Worm (Caenorhabditis elegans) whole organism, young adult: Measurements from ENCODE around the gene ced-3.

Experiments used
- B0035.1 ChIP-seq: sonication (generic microtip); optimal IDR thresholded peaks from 2 replicates; lab custom pipeline; 2016; ENCODE audit warnings: missing genetic modification characterization, mild to moderate bottlenecking, missing compliant biosample characterization, missing genotype, missing genetic modification reagents
- B0336.3 ChIP-seq: fragments of 200-800 bp; sonication (Bioruptor generic); IDR thresholded peaks from 2 replicates; pipeline ENCODE4 v1.3.6; 2022; ENCODE audit warnings: missing genetic modification characterization, missing compliant biosample characterization
- F33H1.4 ChIP-seq: fragments of 200-800 bp; sonication (Bioruptor generic); IDR thresholded peaks from 2 replicates; pipeline ENCODE4 v1.3.6; 2022; ENCODE audit warnings: missing genetic modification reagents, missing genetic modification characterization, missing compliant biosample characterization
- F39B2.1 ChIP-seq: fragments of 200-800 bp; sonication (Bioruptor generic); IDR thresholded peaks from 2 replicates; pipeline ENCODE4 v1.3.6; 2022; ENCODE audit warnings: missing genetic modification reagents, missing genetic modification characterization, missing compliant biosample characterization
- F57A8.1 ChIP-seq: fragments of 200-800 bp; sonication (Bioruptor generic); optimal IDR thresholded peaks from 2 replicates; lab custom pipeline; 2018; ENCODE audit warnings: mild to moderate bottlenecking, missing genetic modification characterization, moderate library complexity, missing compliant biosample characterization
- K12H6.12 ChIP-seq: fragments of 200-800 bp; sonication (Bioruptor generic); optimal IDR thresholded peaks from 2 replicates; lab custom pipeline; 2018; ENCODE audit warnings: mild to moderate bottlenecking, missing genetic modification characterization, missing compliant biosample characterization
- T26A5.8 ChIP-seq: sonication (generic microtip); optimal IDR thresholded peaks from 2 replicates; lab custom pipeline; 2016; ENCODE audit warnings: missing genetic modification characterization, missing compliant biosample characterization
- Y53G8AR.9 ChIP-seq: fragments of 200-800 bp; sonication (Bioruptor generic); conservative IDR thresholded peaks from 2 replicates; pipeline ENCODE4 v1.3.6; 2022; ENCODE audit warnings: missing genetic modification reagents, missing genetic modification characterization, missing compliant biosample characterization
- Y95B8A.8 ChIP-seq: fragments of 200-800 bp; sonication (Bioruptor generic); IDR thresholded peaks from 2 replicates; pipeline ENCODE4 v1.3.6; 2022; ENCODE audit warnings: missing genetic modification reagents, missing genetic modification characterization, missing compliant biosample characterization
- ama-1 ChIP-seq, 3 experiments: fragments of 150-350 bp in 1 of 3; sonication (generic microtip) in 2 of 3; optimal IDR thresholded peaks; 2 replicates each; lab custom pipeline; 2014 to 2018; ENCODE audit warnings: missing biosample characterization in 2 of 3, missing genetic modification characterization in 2 of 3, missing genetic modification reagents in 2 of 3
- aptf-2 ChIP-seq: fragments of 200-800 bp; sonication (Bioruptor generic); conservative IDR thresholded peaks from 2 replicates; pipeline ENCODE4 v1.3.6; 2022; ENCODE audit warnings: missing genetic modification reagents, missing genetic modification characterization, missing compliant biosample characterization
- attf-5 ChIP-seq: fragments of 200-800 bp; sonication (Bioruptor generic); optimal IDR thresholded peaks from 2 replicates; lab custom pipeline; 2018; ENCODE audit warnings: mild to moderate bottlenecking, missing genetic modification characterization, missing compliant biosample characterization
- attf-6 ChIP-seq: fragments of 200-800 bp; sonication (Bioruptor generic); IDR thresholded peaks from 2 replicates; pipeline ENCODE4 v1.3.6; 2022; ENCODE audit warnings: missing genetic modification reagents, missing genetic modification characterization, missing compliant biosample characterization
- bed-2 ChIP-seq: fragments of 200-800 bp; sonication (Bioruptor generic); IDR thresholded peaks from 2 replicates; pipeline ENCODE4 v1.3.6; 2022; ENCODE audit warnings: missing genetic modification reagents, missing genetic modification characterization, missing compliant biosample characterization
- ceh-58 ChIP-seq: fragments of 200-800 bp; sonication (Bioruptor generic); IDR thresholded peaks from 2 replicates; pipeline ENCODE4 v1.3.6; 2022; ENCODE audit warnings: missing genetic modification characterization, missing compliant biosample characterization
- ceh-79 ChIP-seq: sonication (generic microtip); optimal IDR thresholded peaks from 2 replicates; lab custom pipeline; 2017; ENCODE audit warnings: mild to moderate bottlenecking, missing genetic modification characterization, missing compliant biosample characterization
- ceh-91 ChIP-seq: fragments of 200-800 bp; sonication (Bioruptor generic); IDR thresholded peaks from 2 replicates; pipeline ENCODE4 v1.3.6; 2022; ENCODE audit warnings: missing genetic modification reagents, missing genetic modification characterization, missing compliant biosample characterization
- die-1 ChIP-seq: sonication (generic microtip); optimal IDR thresholded peaks from 2 replicates; lab custom pipeline; 2016; ENCODE audit warnings: missing genotype, mild to moderate bottlenecking, missing genetic modification characterization, missing compliant biosample characterization
- efl-1 ChIP-seq: fragments of 150-350 bp; optimal IDR thresholded peaks from 2 replicates; lab custom pipeline; 2014; ENCODE audit warnings: missing biosample characterization, missing genetic modification reagents, missing genetic modification characterization
- egl-18 ChIP-seq: fragments of 200-800 bp; sonication (Bioruptor generic); IDR thresholded peaks from 2 replicates; pipeline ENCODE4 v1.3.6; 2022; ENCODE audit warnings: missing genetic modification reagents, missing genetic modification characterization, missing compliant biosample characterization
- egl-44 ChIP-seq: fragments of 200-800 bp; sonication (Bioruptor generic); IDR thresholded peaks from 2 replicates; pipeline ENCODE4 v1.3.6; 2022; ENCODE audit warnings: missing genetic modification reagents, missing genetic modification characterization, missing compliant biosample characterization
- hlh-26 ChIP-seq: fragments of 200-800 bp; sonication (Bioruptor generic); conservative IDR thresholded peaks from 2 replicates; pipeline ENCODE4 v1.3.6; 2022; ENCODE audit warnings: missing genetic modification reagents, missing genetic modification characterization, missing compliant biosample characterization
- hmg-20 ChIP-seq: fragments of 200-800 bp; sonication (Bioruptor generic); IDR thresholded peaks from 2 replicates; pipeline ENCODE4 v1.3.6; 2022; ENCODE audit warnings: missing genetic modification reagents, missing genetic modification characterization, missing compliant biosample characterization
- hrde-1 ChIP-seq: sonication (generic microtip); optimal IDR thresholded peaks from 2 replicates; lab custom pipeline; 2016; ENCODE audit warnings: missing genetic modification characterization, mild to moderate bottlenecking, missing compliant biosample characterization, moderate library complexity, missing genotype, missing genetic modification reagents, borderline replicate concordance
- hsf-1 ChIP-seq: fragments of 200-800 bp; sonication (Bioruptor generic); IDR thresholded peaks from 2 replicates; pipeline ENCODE4 v1.3.6; 2022; ENCODE audit warnings: missing genetic modification reagents, missing genetic modification characterization, missing compliant biosample characterization
- let-607 ChIP-seq, 2 experiments: fragments of 200-800 bp in 1 of 2; sonication (Bioruptor generic) in 1 of 2; sonication (generic microtip) in 1 of 2; optimal IDR thresholded peaks; 2 replicates each; lab custom pipeline; 2016 to 2018; ENCODE audit warnings: mild to moderate bottlenecking in 2 of 2, missing compliant biosample characterization in 2 of 2, missing genetic modification characterization in 2 of 2, moderate library complexity in 2 of 2, missing genotype in 1 of 2
- lin-35 ChIP-seq, 3 experiments: fragments of 150-350 bp in 2 of 3; sonication (generic microtip) in 1 of 3; optimal IDR thresholded peaks; 2 replicates each; lab custom pipeline; 2014 to 2018; ENCODE audit warnings: missing biosample characterization in 3 of 3, missing genetic modification characterization in 3 of 3, missing genetic modification reagents in 3 of 3
- lir-1 ChIP-seq: fragments of 200-800 bp; sonication (Bioruptor generic); conservative IDR thresholded peaks from 2 replicates; pipeline ENCODE4 v1.3.6; 2022; ENCODE audit warnings: missing genetic modification reagents, missing genetic modification characterization, missing compliant biosample characterization
- lsl-1 ChIP-seq: fragments of 200-800 bp; sonication (Bioruptor generic); optimal IDR thresholded peaks from 2 replicates; lab custom pipeline; 2018; ENCODE audit warnings: mild to moderate bottlenecking, missing genetic modification characterization, moderate library complexity, missing compliant biosample characterization
- madf-10 ChIP-seq: sonication (generic microtip); optimal IDR thresholded peaks from 2 replicates; lab custom pipeline; 2016; ENCODE audit warnings: mild to moderate bottlenecking, missing genetic modification characterization, missing compliant biosample characterization
- madf-8 ChIP-seq: fragments of 200-800 bp; sonication (Bioruptor generic); conservative IDR thresholded peaks from 2 replicates; pipeline ENCODE4 v1.3.6; 2022; ENCODE audit warnings: missing genetic modification reagents, missing genetic modification characterization, missing compliant biosample characterization
- mcd-1 ChIP-seq: fragments of 200-800 bp; sonication (Bioruptor generic); IDR thresholded peaks from 2 replicates; pipeline ENCODE4 v1.3.6; 2022; ENCODE audit warnings: missing genetic modification reagents, missing genetic modification characterization, missing compliant biosample characterization
- mxl-1 ChIP-seq: sonication (generic microtip); optimal IDR thresholded peaks from 2 replicates; lab custom pipeline; 2016; ENCODE audit warnings: missing genetic modification characterization, missing compliant biosample characterization
- nfya-1 ChIP-seq: sonication (generic microtip); optimal IDR thresholded peaks from 2 replicates; lab custom pipeline; 2017; ENCODE audit warnings: antibody characterized with exemption, missing compliant biosample characterization, missing genetic modification characterization, borderline replicate concordance; ENCODE audit not compliant: insufficient read depth
- nfya-2 ChIP-seq: fragments of 200-800 bp; sonication (Bioruptor generic); IDR thresholded peaks from 2 replicates; pipeline ENCODE4 v1.3.6; 2022; ENCODE audit warnings: missing genetic modification reagents, missing genetic modification characterization, missing compliant biosample characterization
- nhr-179 ChIP-seq: sonication (generic microtip); optimal IDR thresholded peaks from 2 replicates; lab custom pipeline; 2016; ENCODE audit warnings: mild to moderate bottlenecking, missing genetic modification characterization, missing compliant biosample characterization
- nhr-90 ChIP-seq: sonication (generic microtip); optimal IDR thresholded peaks from 2 replicates; lab custom pipeline; 2016; ENCODE audit warnings: missing genotype, mild to moderate bottlenecking, missing genetic modification characterization, missing compliant biosample characterization
- repo-1 ChIP-seq: sonication (generic microtip); optimal IDR thresholded peaks from 2 replicates; lab custom pipeline; 2017; ENCODE audit warnings: mild to moderate bottlenecking, missing genetic modification characterization, missing compliant biosample characterization
- snpc-3.4 ChIP-seq: sonication (generic microtip); optimal IDR thresholded peaks from 2 replicates; lab custom pipeline; 2017; ENCODE audit warnings: missing genetic modification characterization, mild to moderate bottlenecking, missing compliant biosample characterization, antibody characterized with exemption, moderate library complexity, missing genotype, missing genetic modification reagents
- sptf-2 ChIP-seq: fragments of 200-800 bp; sonication (Bioruptor generic); optimal IDR thresholded peaks from 2 replicates; lab custom pipeline; 2018; ENCODE audit warnings: mild to moderate bottlenecking, missing genetic modification characterization, missing compliant biosample characterization
- tbx-9 ChIP-seq: sonication (generic microtip); optimal IDR thresholded peaks from 2 replicates; lab custom pipeline; 2016; ENCODE audit warnings: borderline replicate concordance, missing genetic modification characterization, inconsistent platforms, missing compliant biosample characterization
- unc-130 ChIP-seq: sonication (generic microtip); optimal IDR thresholded peaks from 2 replicates; lab custom pipeline; 2016; ENCODE audit warnings: missing genetic modification reagents, missing genetic modification characterization, missing compliant biosample characterization
- zim-3 ChIP-seq: sonication (generic microtip); optimal IDR thresholded peaks from 2 replicates; lab custom pipeline; 2017; ENCODE audit warnings: mild to moderate bottlenecking, missing genetic modification characterization, moderate library complexity, missing compliant biosample characterization
- ztf-22 ChIP-seq: fragments of 200-800 bp; sonication (Bioruptor generic); optimal IDR thresholded peaks from 2 replicates; lab custom pipeline; 2018; ENCODE audit warnings: mild to moderate bottlenecking, missing genetic modification characterization, moderate library complexity, missing compliant biosample characterization
- ztf-25 ChIP-seq: fragments of 200-800 bp; sonication (Bioruptor generic); IDR thresholded peaks from 2 replicates; pipeline ENCODE4 v1.3.6; 2022; ENCODE audit warnings: missing genetic modification reagents, missing genetic modification characterization, missing compliant biosample characterization
- ztf-6 ChIP-seq: fragments of 200-800 bp; sonication (Bioruptor generic); IDR thresholded peaks from 2 replicates; pipeline ENCODE4 v1.3.6; 2022; ENCODE audit warnings: missing genetic modification reagents, missing genetic modification characterization, missing compliant biosample characterization

Gene ced-3

ce11 chrIV:13240078-13240841, 36.3 kb upstream of the ced-3 start, which contains the start of gene rpl-12 (continued):
- TF ChIP-seq K12H6.12: peak; percentile 97
- TF ChIP-seq hmg-20: peak; percentile 87
- TF ChIP-seq ztf-22 (GFP tag; lab: Kevin White, UChicago): peak; percentile 78
- peak; percentile 79; the same call in 1 of the 2 replicates for TF ChIP-seq F39B2.1 (GFP tag; lab: Robert Waterston, UW)
- peak; percentile 89 for TF ChIP-seq ztf-6
- no peak for TF ChIP-seq mxl-1 (tag; lab: Kevin White, UChicago)
- peak; percentile 87 for TF ChIP-seq hsf-1 (GFP tag; lab: Robert Waterston, UW)
- TF ChIP-seq hrde-1 (tag; lab: Kevin White, UChicago): peak; percentile 92
- TF ChIP-seq hlh-26 (GFP tag; lab: Robert Waterston, UW): no peak
- peak; percentile 92 for TF ChIP-seq efl-1 (GFP tag; lab: Kevin White, UChicago)
- TF ChIP-seq aptf-2 (GFP tag; lab: Robert Waterston, UW): peak; percentile 68
- TF ChIP-seq Y53G8AR.9: peak; percentile 99
- TF ChIP-seq ztf-25: no peak
- TF ChIP-seq nfya-1: no peak
- no peak for TF ChIP-seq nhr-179 (tag; lab: Kevin White, UChicago)
- no peak for TF ChIP-seq bed-2
- peak; percentile 8 for TF ChIP-seq sptf-2
- TF ChIP-seq nhr-90 (tag; lab: Kevin White, UChicago): peak; percentile 62
- no peak for TF ChIP-seq T26A5.8 (tag; lab: Kevin White, UChicago)
- TF ChIP-seq ama-1 (optimal IDR thresholded peaks at IDR 0.05; lab: Kevin White, UChicago): no peak
- TF ChIP-seq ama-1 (GFP tag; optimal IDR thresholded peaks at IDR 0.05; lab: Kevin White, UChicago): no peak
- peak; percentile 89 to 96 for TF ChIP-seq let-607 (tag; optimal IDR thresholded peaks at IDR 0.05; lab: Kevin White, UChicago)
- no peak for TF ChIP-seq F57A8.1
- TF ChIP-seq nfya-2: no peak
- peak; percentile 84 for TF ChIP-seq B0035.1 (tag; lab: Kevin White, UChicago)
- TF ChIP-seq attf-6: peak; percentile 91
- TF ChIP-seq madf-10 (tag; lab: Kevin White, UChicago): peak; percentile 95
- peak; percentile 86 for TF ChIP-seq lsl-1 (GFP tag; lab: Kevin White, UChicago)
- TF ChIP-seq attf-5: peak; percentile 100
- peak; percentile 90 for TF ChIP-seq snpc-3.4 (tag; lab: Kevin White, UChicago)
- TF ChIP-seq lir-1 (GFP tag; lab: Robert Waterston, UW): peak; percentile 97
- TF ChIP-seq madf-8 (GFP tag; lab: Robert Waterston, UW): peak; percentile 86
- TF ChIP-seq ceh-79: peak; percentile 59
- TF ChIP-seq B0336.3: peak; percentile 95
- TF ChIP-seq repo-1: peak; percentile 96
- TF ChIP-seq mcd-1: peak; percentile 100
- peak; percentile 73 to 99 (median 85) for TF ChIP-seq lin-35 (GFP tag; optimal IDR thresholded peaks at IDR 0.05; lab: Kevin White, UChicago)
- TF ChIP-seq egl-44 (GFP tag; lab: Robert Waterston, UW): peak; percentile 78; the same call in 1 of the 2 replicates
- TF ChIP-seq zim-3 (tag; lab: Kevin White, UChicago): peak; percentile 55
- peak; percentile 96 for TF ChIP-seq Y95B8A.8 (GFP tag; lab: Robert Waterston, UW)
- peak; percentile 94 for TF ChIP-seq unc-130 (GFP tag; lab: Kevin White, UChicago)
- peak; percentile 95 for TF ChIP-seq ceh-91 (GFP tag; lab: Robert Waterston, UW)
- peak; percentile 56 for TF ChIP-seq die-1 (tag; lab: Kevin White, UChicago)
- TF ChIP-seq F33H1.4 (GFP tag; lab: Robert Waterston, UW): peak; percentile 91
- no peak for TF ChIP-seq tbx-9 (tag; lab: Kevin White, UChicago)
- TF ChIP-seq ceh-58: no peak
- no peak; the same call in 1 of the 2 replicates for TF ChIP-seq egl-18 (GFP tag; lab: Robert Waterston, UW)
